Fruit fly (Drosophila melanogaster): ENCODE data around the gene Utx.
A peak's percentile ranks its signal among the peaks of the same experiment; 100 is the strongest.

DNA sequence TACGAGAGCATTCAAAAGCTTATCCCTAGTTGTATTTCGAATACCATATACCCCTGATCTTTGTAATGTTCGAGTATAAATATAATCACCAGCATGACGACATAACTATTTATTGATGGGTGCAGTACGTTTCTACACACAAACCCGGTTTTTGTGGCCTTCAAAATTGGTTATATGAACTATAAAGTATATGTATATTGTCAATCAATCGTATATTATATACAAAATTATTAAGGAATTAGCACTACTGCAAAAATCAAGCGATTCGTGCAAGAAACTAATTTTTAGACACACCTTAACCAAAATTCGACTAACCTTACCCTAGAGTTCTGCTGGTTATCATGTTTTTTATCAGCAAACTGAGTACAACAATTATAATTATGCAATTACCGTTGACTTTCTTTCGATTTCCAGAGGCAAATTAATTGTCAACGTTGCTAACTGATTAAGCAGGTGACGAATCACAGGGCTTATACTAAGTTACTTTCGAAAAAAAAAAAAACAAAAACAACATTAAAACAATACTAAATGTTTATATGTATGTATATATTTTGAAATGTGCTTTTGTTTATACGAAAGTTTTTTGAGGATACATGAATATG is 41.7 kb upstream of the Utx start:
- no peak for TF ChIP-seq CG6854 (GFP tag; optimal IDR thresholded peaks at IDR 0.05)
- TF ChIP-seq CG8319 (GFP tag; optimal IDR thresholded peaks at IDR 0.05) = no peak
- no peak for TF ChIP-seq fd59A (GFP tag; optimal IDR thresholded peaks at IDR 0.05)
- TF ChIP-seq CG6163 (GFP tag; IDR thresholded peaks at IDR 0.05) = no peak
- no peak for TF ChIP-seq Hr38 (GFP tag; optimal IDR thresholded peaks at IDR 0.05)
- no peak for TF ChIP-seq CG11902 (GFP tag; optimal IDR thresholded peaks at IDR 0.05)
- no peak for TF ChIP-seq CG7368 (GFP tag; optimal IDR thresholded peaks at IDR 0.05)
- no peak for TF ChIP-seq CG8632 (GFP tag; optimal IDR thresholded peaks at IDR 0.05)
- no peak for TF ChIP-seq fkh (GFP tag; optimal IDR thresholded peaks at IDR 0.05)
- no peak for TF ChIP-seq fd85E (GFP tag; optimal IDR thresholded peaks at IDR 0.05)
- peak; percentile 94 for TF ChIP-seq vri (GFP tag; optimal IDR thresholded peaks at IDR 0.05)
- no peak for TF ChIP-seq CG6808 (GFP tag; optimal IDR thresholded peaks at IDR 0.05)
